Fruit fly (Drosophila melanogaster) whole organism, wandering third instar larva: ENCODE data around the gene CG6295.

Experiments
- Abd-B ChIP-seq: fragments of >200 bp; optimal IDR thresholded peaks from 2 replicates; lab custom pipeline; 2017; ENCODE audit warnings: missing biosample characterization, missing genetic modification characterization
- CG32264 ChIP-seq: fragments of 200-800 bp; sonication (Bioruptor generic); optimal IDR thresholded peaks from 2 replicates; lab custom pipeline; 2016; ENCODE audit warnings: missing biosample characterization, missing genetic modification characterization
- CG9705 ChIP-seq: fragments of 200-800 bp; sonication (Bioruptor generic); optimal IDR thresholded peaks from 2 replicates; lab custom pipeline; 2018; ENCODE audit warnings: missing biosample characterization, mild to moderate bottlenecking, missing genetic modification characterization
- Dif ChIP-seq: fragments of 200-275, 200-300 bp; sonication (Bioruptor generic); optimal IDR thresholded peaks from 2 replicates; lab custom pipeline; 2018; ENCODE audit warnings: missing biosample characterization, missing genetic modification characterization; ENCODE audit not compliant: partially characterized antibody
- GATAd ChIP-seq: sonication (Bioruptor generic); optimal IDR thresholded peaks from 2 replicates; lab custom pipeline; 2016; ENCODE audit warnings: missing biosample characterization, missing genetic modification characterization
- HLH106 ChIP-seq: fragments of 200-800 bp; optimal IDR thresholded peaks from 3 replicates; lab custom pipeline; 2019; ENCODE audit warnings: missing biosample characterization, mild to moderate bottlenecking, missing genetic modification characterization, moderate library complexity
- Hnf4 ChIP-seq: fragments of 200-800 bp; sonication (Bioruptor generic); optimal IDR thresholded peaks from 2 replicates; lab custom pipeline; 2016; ENCODE audit warnings: missing biosample characterization, mild to moderate bottlenecking, missing genetic modification characterization
- Hr78 ChIP-seq: fragments of >200 bp; optimal IDR thresholded peaks from 2 replicates; lab custom pipeline; 2017; ENCODE audit warnings: missing biosample characterization, missing genetic modification characterization
- Hr83 ChIP-seq: fragments of 200-300 bp; sonication (Bioruptor generic); optimal IDR thresholded peaks from 2 replicates; lab custom pipeline; 2016; ENCODE audit warnings: missing biosample characterization, mild to moderate bottlenecking, missing genetic modification characterization, moderate library complexity; ENCODE audit not compliant: poor library complexity, severe bottlenecking
- Jra ChIP-seq: sonication (Bioruptor generic); optimal IDR thresholded peaks from 2 replicates; lab custom pipeline; 2016; ENCODE audit warnings: missing biosample characterization, missing genetic modification characterization
- Mio ChIP-seq: sonication (Bioruptor generic); optimal IDR thresholded peaks from 2 replicates; lab custom pipeline; 2016; ENCODE audit warnings: missing biosample characterization, missing genetic modification characterization
- Myc ChIP-seq: fragments of >200 bp; optimal IDR thresholded peaks from 2 replicates; lab custom pipeline; 2017
- N ChIP-seq: fragments of >200 bp; optimal IDR thresholded peaks from 2 replicates; lab custom pipeline; 2018; ENCODE audit warnings: missing biosample characterization, missing external identifiers, missing genetic modification characterization
- OdsH ChIP-seq: fragments of 200-800 bp; sonication (Bioruptor generic); optimal IDR thresholded peaks from 2 replicates; lab custom pipeline; 2016; ENCODE audit warnings: missing biosample characterization, mild to moderate bottlenecking, missing genetic modification characterization
- Rel ChIP-seq, 2 experiments: fragments of 200-800 bp; sonication (Bioruptor generic) in 1 of 2; optimal IDR thresholded peaks; 2 replicates in 1 of 2; 3 replicates in 1 of 2; lab custom pipeline; 2016 to 2019; ENCODE audit warnings: mild to moderate bottlenecking in 2 of 2, missing biosample characterization in 2 of 2, missing genetic modification characterization in 2 of 2, moderate library complexity in 1 of 2
- Vsx2 ChIP-seq: fragments of 200-300, 225-300 bp; sonication (Bioruptor generic); optimal IDR thresholded peaks from 2 replicates; lab custom pipeline; 2018; ENCODE audit warnings: missing biosample characterization, missing genetic modification characterization; ENCODE audit not compliant: partially characterized antibody
- br ChIP-seq: fragments of 200-800 bp; sonication (Bioruptor generic); optimal IDR thresholded peaks from 2 replicates; lab custom pipeline; 2016; ENCODE audit warnings: missing biosample characterization, missing genetic modification characterization
- brk ChIP-seq: fragments of 200-800 bp; sonication (Bioruptor generic); optimal IDR thresholded peaks from 2 replicates; lab custom pipeline; 2016; ENCODE audit warnings: missing biosample characterization, mild to moderate bottlenecking, missing genetic modification characterization
- dmrt93B ChIP-seq: fragments of 200-800 bp; sonication (Bioruptor generic); optimal IDR thresholded peaks from 2 replicates; lab custom pipeline; 2018; ENCODE audit warnings: missing biosample characterization, mild to moderate bottlenecking, missing genetic modification characterization
- dsf ChIP-seq: sonication (Bioruptor generic); optimal IDR thresholded peaks from 2 replicates; lab custom pipeline; 2016; ENCODE audit warnings: missing biosample characterization, missing genetic modification characterization, borderline replicate concordance
- ey ChIP-seq: fragments of 200-800 bp; sonication (Bioruptor generic); optimal IDR thresholded peaks from 2 replicates; lab custom pipeline; 2016; ENCODE audit warnings: missing biosample characterization, missing genetic modification characterization
- foxo ChIP-seq, 2 experiments: fragments of 200-800 bp; sonication (Bioruptor generic); optimal IDR thresholded peaks; 2 replicates in 1 of 2; 3 replicates in 1 of 2; lab custom pipeline; 2016 to 2017; ENCODE audit warnings: missing biosample characterization in 2 of 2, missing genetic modification characterization in 2 of 2
- fru ChIP-seq: fragments of 200-800 bp; sonication (Bioruptor generic); optimal IDR thresholded peaks from 3 replicates; lab custom pipeline; 2016; ENCODE audit warnings: missing biosample characterization, mild to moderate bottlenecking, missing genetic modification characterization
- h ChIP-seq: fragments of 200-800 bp; sonication (Bioruptor generic); optimal IDR thresholded peaks from 3 replicates; lab custom pipeline; 2016; ENCODE audit warnings: missing biosample characterization, mild to moderate bottlenecking, missing genetic modification characterization
- jim ChIP-seq: fragments of 175-275, 200-325 bp; sonication (Bioruptor generic); optimal IDR thresholded peaks from 2 replicates; lab custom pipeline; 2016; ENCODE audit warnings: missing biosample characterization, mild to moderate bottlenecking, missing genetic modification characterization
- lola ChIP-seq: fragments of >200 bp; optimal IDR thresholded peaks from 2 replicates; lab custom pipeline; 2017; ENCODE audit warnings: missing biosample characterization, missing genetic modification characterization
- pan ChIP-seq: fragments of >200 bp; optimal IDR thresholded peaks from 2 replicates; lab custom pipeline; 2017
- psq ChIP-seq: fragments of 200-800 bp; sonication (Bioruptor generic); optimal IDR thresholded peaks from 3 replicates; lab custom pipeline; 2017; ENCODE audit warnings: missing biosample characterization, mild to moderate bottlenecking, missing genetic modification characterization, moderate library complexity
- rgr ChIP-seq: fragments of 200-800 bp; sonication (Bioruptor generic); optimal IDR thresholded peaks from 3 replicates; lab custom pipeline; 2016; ENCODE audit warnings: missing biosample characterization, mild to moderate bottlenecking, missing genetic modification characterization
- sage ChIP-seq: fragments of 200-800 bp; sonication (Bioruptor generic); optimal IDR thresholded peaks from 2 replicates; lab custom pipeline; 2016; ENCODE audit warnings: missing biosample characterization, mild to moderate bottlenecking, missing genetic modification characterization
- sv ChIP-seq: fragments of 200-800 bp; sonication (Bioruptor generic); optimal IDR thresholded peaks from 3 replicates; lab custom pipeline; 2016; ENCODE audit warnings: missing biosample characterization, missing genetic modification characterization
- tai ChIP-seq: sonication (Bioruptor generic); optimal IDR thresholded peaks from 2 replicates; lab custom pipeline; 2016; ENCODE audit warnings: missing biosample characterization, missing genetic modification characterization
- usp ChIP-seq: fragments of >200 bp; optimal IDR thresholded peaks from 2 replicates; lab custom pipeline; 2017; ENCODE audit warnings: missing biosample characterization, missing genetic modification characterization
- woc ChIP-seq: sonication (Bioruptor generic); optimal IDR thresholded peaks from 2 replicates; lab custom pipeline; 2016; ENCODE audit warnings: missing biosample characterization, mild to moderate bottlenecking, missing genetic modification characterization

Gene CG6295

DNA sequence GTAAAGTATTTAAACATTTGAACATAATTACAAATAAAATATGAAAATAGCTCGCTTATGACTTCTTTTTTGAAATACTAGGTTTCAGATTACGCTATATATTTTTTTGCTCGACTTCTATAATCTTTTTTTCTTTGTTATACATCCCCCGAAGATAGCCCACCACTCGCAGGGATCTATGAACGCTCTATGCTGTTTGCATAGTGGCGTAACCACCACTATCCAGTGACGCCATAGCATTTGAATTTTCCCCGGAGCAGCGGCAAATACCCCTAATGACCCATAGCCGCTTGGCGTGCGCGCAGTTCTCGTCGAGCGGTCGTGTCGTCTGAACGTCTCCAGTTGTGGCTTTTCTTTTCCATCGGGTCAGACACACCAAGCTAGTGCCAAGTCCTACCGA, 28.6 kb downstream of the CG6295 start, which contains the start of the genes CG14253 and CG46313:
Gene CG14253 (plus strand): TSS at position 301 of the 400 bp plus-strand sequence.
Gene CG46313 (plus strand): TSS at position 301 of the 400 bp plus-strand sequence.
- TF ChIP-seq rgr (GFP tag; lab: Kevin White, UChicago) (no peak), Hnf4 (GFP tag; lab: Kevin White, UChicago) (no peak), dsf (no peak), CG9705 (GFP tag; lab: Kevin White, UChicago) (no peak), fru (GFP tag; lab: Kevin White, UChicago) (no peak), N (GFP tag; lab: Kevin White, UChicago) (no peak), Hr78 (GFP tag; lab: Kevin White, UChicago) (no peak)

DNA sequence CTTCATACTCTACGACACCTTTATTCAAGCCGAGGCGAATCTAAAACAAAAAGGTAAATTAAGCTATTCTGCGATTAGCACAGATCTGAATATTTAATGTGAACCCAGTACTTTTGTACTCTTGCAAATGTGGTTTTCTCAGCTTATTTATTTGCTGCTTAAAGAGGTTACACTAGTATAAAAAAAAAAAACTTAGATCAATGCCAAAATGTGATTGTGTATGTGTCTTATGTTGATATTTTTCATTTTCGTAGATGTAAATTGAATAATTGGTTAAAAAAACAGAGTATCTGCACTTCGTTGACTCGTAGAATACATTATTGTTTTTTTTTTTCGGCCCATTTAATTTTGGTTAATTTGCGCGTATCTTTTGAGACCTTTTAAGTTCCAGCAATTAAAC, 37.1 kb downstream of the CG6295 start:
- TF ChIP-seq Rel (GFP tag; optimal IDR thresholded peaks at IDR 0.05; lab: Kevin White, UChicago) (no peak), Rel (tag; optimal IDR thresholded peaks at IDR 0.05; lab: Kevin White, UChicago) (no peak), usp (no peak), Abd-B (GFP tag; lab: Kevin White, UChicago) (no peak), HLH106 (tag; lab: Kevin White, UChicago) (no peak), tai (GFP tag; lab: Kevin White, UChicago) (no peak), jim (GFP tag; lab: Kevin White, UChicago) (no peak), lola (GFP tag; lab: Kevin White, UChicago) (no peak), rgr (GFP tag; lab: Kevin White, UChicago) (no peak), Jra (GFP tag; lab: Kevin White, UChicago) (no peak), dmrt93B (GFP tag; lab: Kevin White, UChicago) (no peak), psq (GFP tag; lab: Kevin White, UChicago) (no peak), Myc (no peak)

DNA sequence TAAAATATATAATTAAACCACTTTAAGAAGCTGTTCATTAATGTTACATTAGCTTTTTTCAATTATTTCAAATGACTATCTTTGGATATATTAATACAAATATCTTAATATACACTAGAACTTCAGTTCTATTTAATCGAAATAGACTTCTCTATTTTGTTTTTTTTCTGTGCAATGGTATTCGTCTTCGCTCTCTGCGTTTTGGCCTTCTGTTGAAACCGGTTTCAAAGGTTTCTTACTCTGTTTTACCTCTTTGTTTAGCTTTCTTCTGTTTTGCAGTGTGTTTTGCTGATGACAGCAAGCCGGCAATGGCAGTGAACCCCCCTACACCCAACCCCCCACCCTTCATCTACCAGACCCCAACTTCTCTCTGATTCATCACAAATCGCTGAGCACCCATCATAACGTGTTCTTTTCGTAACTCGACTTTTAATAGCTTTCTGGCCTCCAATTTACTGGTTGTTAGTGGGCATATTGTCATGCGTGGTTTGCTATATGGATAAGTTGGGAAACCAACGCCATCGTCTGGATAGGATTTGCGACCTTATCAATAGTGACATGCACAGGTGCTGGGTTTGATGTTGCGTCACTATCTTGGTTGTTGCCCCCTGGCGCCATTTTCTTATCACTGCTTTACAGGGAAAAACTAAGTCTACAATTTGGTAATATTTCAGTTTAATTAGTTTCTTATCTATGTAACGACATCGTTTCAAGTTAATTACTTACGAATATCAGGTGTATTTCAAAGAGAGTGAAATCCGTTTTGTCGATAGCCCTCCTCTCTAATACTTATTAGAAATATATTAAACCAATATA, 37.8 kb downstream of the CG6295 start:
- TF ChIP-seq pan (no peak), woc (GFP tag; lab: Kevin White, UChicago) (peak; percentile 6), Dif (GFP tag; lab: Kevin White, UChicago) (peak; percentile 26), GATAd (GFP tag; lab: Kevin White, UChicago) (no peak), psq (GFP tag; lab: Kevin White, UChicago) (peak; percentile 84), Rel (GFP tag; optimal IDR thresholded peaks at IDR 0.05; lab: Kevin White, UChicago) (no peak), Rel (tag; optimal IDR thresholded peaks at IDR 0.05; lab: Kevin White, UChicago) (peak; percentile 83), rgr (GFP tag; lab: Kevin White, UChicago) (peak; percentile 10)

DNA sequence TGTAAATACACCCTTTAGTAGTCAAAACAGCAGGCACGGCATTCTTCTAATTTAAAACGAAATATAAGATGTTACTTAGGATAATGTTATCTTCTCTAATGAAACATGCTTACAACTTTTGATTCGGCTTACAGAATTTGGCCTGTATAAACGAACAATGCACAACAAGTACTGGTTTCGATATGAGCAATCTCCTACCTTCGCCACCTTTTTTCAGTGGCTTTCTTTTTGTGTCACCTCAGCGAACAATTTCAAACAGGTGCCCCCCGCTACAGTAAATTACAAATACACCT, 38.6 kb downstream of the CG6295 start:
- peak; percentile 45 for TF ChIP-seq psq (GFP tag; lab: Kevin White, UChicago)
- no peak for TF ChIP-seq CG9705 (GFP tag; lab: Kevin White, UChicago)
- TF ChIP-seq rgr (GFP tag; lab: Kevin White, UChicago) = peak; percentile 16
- no peak for TF ChIP-seq Rel (GFP tag; optimal IDR thresholded peaks at IDR 0.05; lab: Kevin White, UChicago)
- no peak for TF ChIP-seq Rel (tag; optimal IDR thresholded peaks at IDR 0.05; lab: Kevin White, UChicago)
- no peak for TF ChIP-seq Hr83 (GFP tag; lab: Kevin White, UChicago)
- TF ChIP-seq CG32264 (GFP tag; lab: Kevin White, UChicago) = no peak
- peak in 1 of 2 experiments; percentile 35 for TF ChIP-seq foxo (GFP tag; optimal IDR thresholded peaks at IDR 0.05; lab: Kevin White, UChicago)
- TF ChIP-seq GATAd (GFP tag; lab: Kevin White, UChicago) = no peak

DNA sequence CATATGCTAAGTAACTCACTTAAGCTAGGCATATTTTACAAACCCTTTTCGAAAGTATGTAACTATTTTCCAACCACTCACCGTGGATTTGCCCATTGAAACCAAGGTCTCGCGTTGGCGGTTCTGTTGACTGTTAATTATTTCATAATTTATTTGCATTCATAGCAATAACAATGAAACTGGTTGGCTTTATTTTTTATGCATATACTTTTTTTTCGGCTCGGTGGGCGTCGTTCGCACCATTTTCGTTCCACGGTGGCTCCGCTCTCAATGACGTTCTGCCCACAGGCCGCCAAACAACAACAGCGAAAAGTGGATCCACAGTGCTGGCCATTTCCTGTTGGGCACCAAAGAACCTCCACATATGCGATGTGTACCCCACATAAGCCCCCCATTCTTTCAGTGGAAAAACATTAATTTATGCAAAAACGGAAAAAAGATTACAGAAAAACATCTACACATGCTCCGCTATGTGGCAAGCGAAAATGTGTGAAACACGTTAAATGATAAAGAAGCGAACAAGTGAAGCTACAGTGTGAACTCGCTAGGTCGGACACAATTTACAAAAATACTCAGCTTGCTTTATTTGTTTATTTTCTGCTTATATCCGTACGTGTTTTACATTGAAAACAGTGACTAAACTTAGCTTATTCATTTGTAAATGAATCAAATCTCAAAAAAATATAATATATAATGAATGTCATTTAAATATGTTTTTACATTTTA, 39.1 kb downstream of the CG6295 start:
- TF ChIP-seq lola (GFP tag; lab: Kevin White, UChicago) (no peak), usp (no peak), woc (GFP tag; lab: Kevin White, UChicago) (peak; percentile 32), Abd-B (GFP tag; lab: Kevin White, UChicago) (no peak), h (GFP tag; lab: Kevin White, UChicago) (no peak), Rel (GFP tag; optimal IDR thresholded peaks at IDR 0.05; lab: Kevin White, UChicago) (no peak), Rel (tag; optimal IDR thresholded peaks at IDR 0.05; lab: Kevin White, UChicago) (no peak), pan (no peak), CG32264 (GFP tag; lab: Kevin White, UChicago) (no peak), foxo (GFP tag; optimal IDR thresholded peaks at IDR 0.05; lab: Kevin White, UChicago) (peak in 1 of 2 experiments; percentile 61), sage (no peak), fru (GFP tag; lab: Kevin White, UChicago) (no peak), Myc (no peak), brk (no peak), Vsx2 (no peak), ey (GFP tag; lab: Kevin White, UChicago) (no peak), dsf (no peak), HLH106 (tag; lab: Kevin White, UChicago) (peak; percentile 46), psq (GFP tag; lab: Kevin White, UChicago) (peak; percentile 63), Mio (GFP tag; lab: Kevin White, UChicago) (no peak), br (GFP tag; lab: Kevin White, UChicago) (no peak), Hnf4 (GFP tag; lab: Kevin White, UChicago) (peak; percentile 1), Dif (GFP tag; lab: Kevin White, UChicago) (no peak), rgr (GFP tag; lab: Kevin White, UChicago) (peak; percentile 35), Jra (GFP tag; lab: Kevin White, UChicago) (no peak), sv (no peak), OdsH (GFP tag; lab: Kevin White, UChicago) (peak; percentile 49), dmrt93B (GFP tag; lab: Kevin White, UChicago) (no peak), tai (GFP tag; lab: Kevin White, UChicago) (no peak)
